Fruit fly (Drosophila melanogaster): ENCODE measurements around the gene CG13049.

Gene CG13049

DNA sequence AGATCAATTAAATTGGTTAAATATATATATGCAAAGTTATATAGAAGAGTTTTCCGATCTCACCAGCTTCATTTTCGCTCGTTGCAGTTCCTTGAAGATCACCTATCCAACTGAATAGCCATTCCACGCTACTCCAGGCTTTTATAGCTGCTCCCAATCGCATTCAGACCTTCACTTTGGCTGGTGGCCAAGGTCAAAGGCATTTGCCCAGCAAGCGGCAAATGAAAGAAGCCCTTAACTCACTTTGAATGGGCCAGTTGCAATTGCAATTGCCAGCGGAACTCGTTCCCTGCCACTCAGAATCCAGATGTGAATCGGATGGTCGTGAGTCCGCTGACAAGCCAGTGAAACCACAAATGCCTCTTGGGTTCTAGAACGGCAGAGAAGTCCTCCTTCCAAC lies 20.2 kb downstream of the CG13049 start, which contains the start of gene CG34247:
Gene CG34247, minus strand, starts transcription at position 101 of the 400 bp plus-strand sequence.
- TF ChIP-seq pan (optimal IDR thresholded peaks at IDR 0.05), result no peak
- no peak for TF ChIP-seq EcR (GFP tag; optimal IDR thresholded peaks at IDR 0.05)
- TF ChIP-seq psq (optimal IDR thresholded peaks at IDR 0.05), result no peak
- TF ChIP-seq CG8478 (optimal IDR thresholded peaks at IDR 0.05), result no peak
- TF ChIP-seq usp (GFP tag; optimal IDR thresholded peaks at IDR 0.05), result no peak
- no peak for TF ChIP-seq Dll (optimal IDR thresholded peaks at IDR 0.05)

DNA sequence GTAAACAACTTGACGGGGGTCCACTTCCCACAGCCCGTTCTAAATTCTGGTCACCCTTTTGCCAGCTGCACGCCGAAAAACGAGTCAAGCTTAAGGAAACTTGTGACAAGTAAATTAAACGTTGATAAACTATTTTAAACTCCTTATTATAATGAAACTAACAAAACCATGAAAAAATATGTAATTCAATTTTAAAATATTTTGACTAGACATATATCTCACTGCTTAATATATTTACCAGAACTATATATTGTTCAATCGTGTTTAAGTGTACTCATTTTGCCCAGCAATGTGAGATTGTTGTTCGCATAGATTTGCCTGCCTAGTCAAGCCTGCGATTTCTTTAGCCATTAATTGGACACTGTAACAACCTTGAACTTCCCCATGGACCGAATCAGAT lies 22.2 kb downstream of the CG13049 start, which contains the start of gene CG13053:
Gene CG13053, minus strand, starts transcription at position 171 of the 400 bp plus-strand sequence.
- TF ChIP-seq psq (optimal IDR thresholded peaks at IDR 0.05) (no peak), CG8478 (optimal IDR thresholded peaks at IDR 0.05) (no peak), usp (GFP tag; optimal IDR thresholded peaks at IDR 0.05) (no peak), Dll (optimal IDR thresholded peaks at IDR 0.05) (no peak), pan (optimal IDR thresholded peaks at IDR 0.05) (no peak), EcR (GFP tag; optimal IDR thresholded peaks at IDR 0.05) (no peak)

DNA sequence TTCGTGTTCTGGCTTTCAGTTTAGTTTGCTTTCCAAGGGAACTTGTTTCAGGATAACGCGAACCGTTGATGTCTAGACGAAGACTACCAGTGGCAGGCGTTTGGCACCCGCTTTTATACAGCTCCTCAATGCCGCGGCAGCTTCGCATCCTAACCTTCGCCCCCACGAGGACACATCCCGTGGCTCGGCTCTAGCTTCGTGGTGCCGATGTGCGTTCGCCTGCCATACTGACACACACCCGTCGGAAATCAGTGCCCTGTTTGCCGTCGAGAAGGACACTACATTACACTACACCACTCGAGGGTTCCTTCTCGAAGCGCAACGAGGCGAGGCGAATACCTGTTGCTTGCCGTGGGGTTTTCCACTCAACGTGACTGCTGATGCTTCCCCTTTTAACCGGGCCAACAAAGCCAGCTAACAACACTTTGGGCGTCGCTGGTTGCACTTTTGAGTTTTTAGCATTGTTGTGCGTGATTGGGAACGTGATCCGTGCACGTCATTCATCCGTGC lies 24.6 kb downstream of the CG13049 start, which contains the start of gene CG13054:
Gene CG13054, minus strand, starts transcription at position 74 of the 510 bp plus-strand sequence.
- no peak for TF ChIP-seq EcR (GFP tag; optimal IDR thresholded peaks at IDR 0.05)
- TF ChIP-seq psq (optimal IDR thresholded peaks at IDR 0.05), result no peak
- TF ChIP-seq CG8478 (optimal IDR thresholded peaks at IDR 0.05), result no peak
- no peak for TF ChIP-seq usp (GFP tag; optimal IDR thresholded peaks at IDR 0.05)
- TF ChIP-seq Dll (optimal IDR thresholded peaks at IDR 0.05), result no peak
- no peak for TF ChIP-seq pan (optimal IDR thresholded peaks at IDR 0.05)

DNA sequence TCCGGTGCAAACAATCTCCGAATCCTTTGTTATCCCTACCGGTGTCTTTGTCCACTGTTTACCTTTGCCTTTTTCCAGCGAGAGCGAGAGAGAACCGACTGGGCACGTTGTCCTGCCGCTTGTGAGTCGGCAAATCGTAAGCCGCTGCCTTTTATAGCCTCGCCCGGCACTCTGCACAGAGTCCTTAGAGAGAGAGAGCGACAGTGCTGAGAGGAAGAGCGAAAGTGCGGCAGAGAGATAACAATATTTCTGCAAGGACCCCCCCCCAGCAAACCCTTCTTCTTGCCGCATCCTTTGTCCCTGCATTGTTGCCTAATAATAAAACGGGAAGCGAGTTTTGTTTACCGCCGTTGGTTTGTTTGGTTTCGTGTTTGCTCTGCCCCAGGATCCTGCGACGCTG lies 29.5 kb downstream of the CG13049 start, which contains the start of gene CG13055:
Gene CG13055, minus strand, starts transcription at position 101 of the 400 bp plus-strand sequence.
- TF ChIP-seq CG8478 (optimal IDR thresholded peaks at IDR 0.05) (no peak), pan (optimal IDR thresholded peaks at IDR 0.05) (no peak), psq (optimal IDR thresholded peaks at IDR 0.05) (no peak), Dll (optimal IDR thresholded peaks at IDR 0.05) (no peak), usp (GFP tag; optimal IDR thresholded peaks at IDR 0.05) (no peak), EcR (GFP tag; optimal IDR thresholded peaks at IDR 0.05) (no peak)

DNA sequence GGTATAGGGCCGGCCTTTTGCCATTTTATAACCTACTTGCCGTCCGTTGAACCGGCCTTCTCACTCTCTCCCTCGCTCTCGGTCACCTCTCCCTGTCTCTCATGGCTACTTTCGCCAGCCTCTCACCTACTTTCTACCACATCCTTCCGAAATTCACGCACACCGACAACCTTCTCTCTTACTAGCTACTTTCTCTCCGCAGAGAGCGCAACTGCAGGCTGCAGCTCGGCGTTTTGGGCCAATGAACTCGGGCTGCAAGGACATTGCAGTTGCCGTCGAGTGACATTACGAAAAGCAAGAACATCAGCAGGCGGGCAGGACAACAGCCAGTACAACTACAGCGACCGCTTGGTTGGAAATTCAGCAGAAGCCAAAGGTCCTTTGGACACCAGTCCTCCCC lies 40.4 kb downstream of the CG13049 start:
- TF ChIP-seq EcR (GFP tag; optimal IDR thresholded peaks at IDR 0.05) (peak in 1 of 2 experiments; percentile 61), CG8478 (optimal IDR thresholded peaks at IDR 0.05) (no peak), usp (GFP tag; optimal IDR thresholded peaks at IDR 0.05) (no peak)

DNA sequence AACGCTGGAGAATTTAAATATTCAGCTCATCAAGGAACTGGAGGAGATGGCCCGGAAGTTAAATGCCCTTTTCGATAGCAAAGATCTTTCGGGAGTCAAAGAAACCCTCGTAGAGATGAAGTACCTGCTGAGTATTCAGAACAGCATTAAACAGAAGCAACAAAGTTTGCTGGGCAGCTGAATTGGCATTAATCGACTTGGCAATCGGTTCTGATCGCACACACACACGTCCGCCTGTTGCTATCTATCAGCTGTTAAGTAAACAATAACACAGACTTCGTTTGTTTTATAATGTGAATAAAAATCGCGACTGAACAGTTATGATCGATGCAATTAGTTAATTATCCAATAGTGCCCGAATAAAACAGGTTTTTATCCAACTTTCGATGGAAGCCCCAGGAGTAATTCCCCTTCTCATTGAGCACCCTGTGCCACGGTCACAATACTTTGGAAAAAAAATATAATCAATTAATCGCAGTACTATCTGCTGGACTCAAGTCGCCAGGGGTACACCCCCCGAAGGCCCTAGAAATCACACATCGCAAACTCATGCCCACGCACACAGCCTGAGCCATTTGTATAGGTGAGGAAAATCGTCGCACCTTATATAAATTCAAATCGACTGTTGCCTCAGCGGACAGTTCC lies 47.8 kb downstream of the CG13049 start:
- no peak for TF ChIP-seq CG8478 (optimal IDR thresholded peaks at IDR 0.05)
- no peak for TF ChIP-seq Dll (optimal IDR thresholded peaks at IDR 0.05)
- TF ChIP-seq psq (optimal IDR thresholded peaks at IDR 0.05), result no peak
- no peak for TF ChIP-seq usp (GFP tag; optimal IDR thresholded peaks at IDR 0.05)
- no peak for TF ChIP-seq EcR (GFP tag; optimal IDR thresholded peaks at IDR 0.05)
- TF ChIP-seq pan (optimal IDR thresholded peaks at IDR 0.05), result no peak

DNA sequence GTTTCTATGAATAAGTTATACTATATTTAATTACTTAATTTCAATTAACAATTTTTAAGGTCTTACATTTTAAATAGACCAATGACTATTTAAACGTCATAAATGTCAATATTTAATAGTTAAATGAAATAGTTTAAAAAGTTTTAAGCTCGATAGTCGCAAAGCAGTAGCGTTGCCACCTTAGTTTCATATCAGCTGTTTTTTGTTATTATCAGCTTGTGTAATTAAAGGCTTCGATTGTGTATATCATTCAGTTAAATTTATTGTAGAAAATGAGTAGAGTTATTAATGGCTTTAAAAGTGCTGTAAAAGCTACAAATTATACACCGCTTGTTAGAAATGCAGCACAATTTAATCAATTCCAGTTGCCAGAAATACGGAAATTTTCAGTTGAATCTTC lies 48.8 kb downstream of the CG13049 start, which contains the start of gene Hsc20:
Gene Hsc20, plus strand, starts transcription at position 204 of the 400 bp plus-strand sequence.
- TF ChIP-seq Dll (optimal IDR thresholded peaks at IDR 0.05) (no peak), usp (GFP tag; optimal IDR thresholded peaks at IDR 0.05) (no peak), psq (optimal IDR thresholded peaks at IDR 0.05) (no peak)

DNA sequence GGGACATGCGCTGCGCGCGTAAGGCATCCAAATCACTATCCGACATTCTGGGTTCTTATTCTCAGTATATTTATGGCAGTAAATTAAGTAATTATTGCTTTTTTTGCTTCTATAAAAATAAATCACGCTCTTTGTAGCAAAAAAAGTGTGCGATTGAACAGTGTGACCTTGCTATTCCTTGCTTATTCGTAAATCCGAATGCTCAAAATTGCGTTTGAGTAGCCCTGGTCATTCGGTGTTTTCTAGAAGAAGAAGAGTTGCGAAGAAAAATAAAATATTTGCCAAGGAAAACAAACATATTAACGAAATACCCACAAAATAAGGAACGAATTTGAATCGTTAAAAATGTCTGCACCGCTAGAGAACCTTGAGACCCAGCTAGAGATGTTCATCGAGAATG lies 49.9 kb downstream of the CG13049 start, which contains the start of the genes PDCD-5 and MED10:
Gene PDCD-5, minus strand, starts transcription at position 182 of the 400 bp plus-strand sequence.
Gene MED10, plus strand, starts transcription at position 228 of the 400 bp plus-strand sequence.
- TF ChIP-seq psq (optimal IDR thresholded peaks at IDR 0.05), result no peak
- no peak for TF ChIP-seq usp (GFP tag; optimal IDR thresholded peaks at IDR 0.05)
- no peak for TF ChIP-seq CG8478 (optimal IDR thresholded peaks at IDR 0.05)
- no peak for TF ChIP-seq pan (optimal IDR thresholded peaks at IDR 0.05)
- no peak for TF ChIP-seq EcR (GFP tag; optimal IDR thresholded peaks at IDR 0.05)
- TF ChIP-seq Dll (optimal IDR thresholded peaks at IDR 0.05), result no peak
